Worm (Caenorhabditis elegans) whole organism, L4 larva: ENCODE results near the gene timm-17B.1.

ENCODE experiments used
- F26F4.8 ChIP-seq: fragments of 200-800 bp; sonication (Bioruptor generic); conservative IDR thresholded peaks from 2 replicates; pipeline ENCODE4 v1.3.6; 2022; ENCODE audit warnings: missing genetic modification characterization, missing compliant biosample characterization
- T20F7.1 ChIP-seq: fragments of 200-800 bp; sonication (Bioruptor generic); optimal IDR thresholded peaks from 2 replicates; lab custom pipeline; 2018; ENCODE audit warnings: mild to moderate bottlenecking, missing genetic modification characterization, missing compliant biosample characterization
- Y48G9A.11 ChIP-seq: fragments of 200-800 bp; sonication (Bioruptor generic); IDR thresholded peaks from 2 replicates; pipeline ENCODE4 v1.3.6; 2022; ENCODE audit warnings: missing genetic modification reagents, missing genetic modification characterization, missing compliant biosample characterization
- ZK546.5 ChIP-seq, 2 experiments: sonication (generic microtip); optimal IDR thresholded peaks; 2 replicates each; lab custom pipeline; 2017; ENCODE audit warnings: missing biosample characterization in 2 of 2, missing genetic modification characterization in 2 of 2
- aha-1 ChIP-seq: fragments of 150-350 bp; peaks from one replicate; lab custom pipeline; 2014; ENCODE audit warnings: missing biosample characterization, missing genetic modification characterization
- ama-1 ChIP-seq: fragments of 150-350 bp; optimal IDR thresholded peaks from 2 replicates; lab custom pipeline; 2014; ENCODE audit warnings: inconsistent platforms, mixed read lengths
- arid-1 ChIP-seq: fragments of 200-800 bp; sonication (Bioruptor generic); conservative IDR thresholded peaks from 2 replicates; pipeline ENCODE4 v1.3.6; 2022; ENCODE audit warnings: missing genetic modification reagents, missing genetic modification characterization, missing compliant biosample characterization
- attf-4 ChIP-seq: sonication (generic microtip); optimal IDR thresholded peaks from 3 replicates; lab custom pipeline; 2017; ENCODE audit warnings: missing biosample characterization, missing genetic modification characterization
- ceh-32 ChIP-seq: sonication (generic microtip); optimal IDR thresholded peaks from 2 replicates; lab custom pipeline; 2016; ENCODE audit warnings: mild to moderate bottlenecking, missing genetic modification characterization, missing compliant biosample characterization; ENCODE audit not compliant: poor library complexity
- daf-16 ChIP-seq, 3 experiments: sonication (generic microtip); optimal IDR thresholded peaks; 2 replicates each; lab custom pipeline; 2016 to 2017; ENCODE audit warnings: missing genetic modification characterization in 3 of 3, missing genetic modification reagents in 3 of 3, mild to moderate bottlenecking in 2 of 3, missing compliant biosample characterization in 2 of 3, missing biosample characterization in 1 of 3, moderate library complexity in 1 of 3
- dpl-1 ChIP-seq: fragments of 150-350 bp; optimal IDR thresholded peaks from 2 replicates; lab custom pipeline; 2014; ENCODE audit warnings: missing biosample characterization, missing genetic modification reagents, missing genetic modification characterization
- dve-1 ChIP-seq: sonication (generic microtip); optimal IDR thresholded peaks from 2 replicates; lab custom pipeline; 2017; ENCODE audit warnings: antibody characterized with exemption, mild to moderate bottlenecking, missing genetic modification characterization, missing compliant biosample characterization; ENCODE audit not compliant: insufficient read depth
- egl-43 ChIP-seq: fragments of 200-800 bp; sonication (Bioruptor generic); IDR thresholded peaks from 2 replicates; pipeline ENCODE4 v1.3.6; 2022; ENCODE audit warnings: missing genetic modification reagents, missing genetic modification characterization, missing compliant biosample characterization
- fkh-10 ChIP-seq: fragments of 150-350 bp; optimal IDR thresholded peaks from 2 replicates; lab custom pipeline; 2014; ENCODE audit warnings: missing biosample characterization, missing genetic modification reagents, missing genetic modification characterization
- fos-1 ChIP-seq: fragments of 150-350 bp; optimal IDR thresholded peaks from 2 replicates; lab custom pipeline; 2014; ENCODE audit warnings: missing biosample characterization, missing genetic modification characterization
- gei-8 ChIP-seq: fragments of 200-800 bp; sonication (Bioruptor generic); optimal IDR thresholded peaks from 2 replicates; lab custom pipeline; 2018; ENCODE audit warnings: mild to moderate bottlenecking, missing genetic modification characterization, missing compliant biosample characterization
- hif-1 ChIP-seq, 2 experiments: sonication (generic microtip); optimal IDR thresholded peaks; 2 replicates each; lab custom pipeline; 2016 to 2017; ENCODE audit warnings: missing compliant biosample characterization in 2 of 2, missing genetic modification characterization in 2 of 2, missing genetic modification reagents in 2 of 2, missing genotype in 2 of 2, mild to moderate bottlenecking in 1 of 2
- hlh-11 ChIP-seq: fragments of 200-800 bp; sonication (Bioruptor generic); optimal IDR thresholded peaks from 2 replicates; lab custom pipeline; 2018; ENCODE audit warnings: mild to moderate bottlenecking, missing genetic modification characterization, missing compliant biosample characterization
- hlh-30 ChIP-seq: sonication (generic microtip); optimal IDR thresholded peaks from 2 replicates; lab custom pipeline; 2017; ENCODE audit warnings: antibody characterized with exemption, mild to moderate bottlenecking, missing genetic modification characterization, missing compliant biosample characterization; ENCODE audit not compliant: insufficient read depth
- hmg-1.1 ChIP-seq: fragments of 200-800 bp; sonication (Bioruptor generic); IDR thresholded peaks from 2 replicates; pipeline ENCODE4 v1.3.6; 2022; ENCODE audit warnings: missing genetic modification reagents, missing genetic modification characterization, missing compliant biosample characterization
- lim-7 ChIP-seq: fragments of 200-800 bp; sonication (Bioruptor generic); IDR thresholded peaks from 2 replicates; pipeline ENCODE4 v1.3.6; 2022; ENCODE audit warnings: missing genetic modification characterization, missing compliant biosample characterization
- lin-1 ChIP-seq: fragments of 200-800 bp; sonication (Bioruptor generic); IDR thresholded peaks from 2 replicates; pipeline ENCODE4 v1.3.6; 2022; ENCODE audit warnings: missing genetic modification reagents, missing genetic modification characterization, missing compliant biosample characterization
- lin-38 ChIP-seq: fragments of 200-800 bp; sonication (Bioruptor generic); IDR thresholded peaks from 2 replicates; pipeline ENCODE4 v1.3.6; 2022; ENCODE audit warnings: missing genetic modification reagents, missing genetic modification characterization, missing compliant biosample characterization
- lsy-2 ChIP-seq, 2 experiments: fragments of 150-350 bp in 1 of 2; sonication (generic microtip) in 1 of 2; optimal IDR thresholded peaks; 2 replicates each; lab custom pipeline; 2014 to 2017; ENCODE audit warnings: missing biosample characterization in 2 of 2, missing genetic modification characterization in 2 of 2
- madf-5 ChIP-seq, 2 experiments: fragments of 200-800 bp; sonication (Bioruptor generic); IDR thresholded peaks; 2 replicates each; pipeline ENCODE4 v1.3.6; 2022; ENCODE audit warnings: missing compliant biosample characterization in 2 of 2, missing genetic modification characterization in 2 of 2
- mep-1 ChIP-seq: fragments of 150-350 bp; sonication (generic microtip); optimal IDR thresholded peaks from 3 replicates; lab custom pipeline; 2014; ENCODE audit warnings: missing biosample characterization, missing genetic modification characterization
- mes-2 ChIP-seq: sonication (generic microtip); optimal IDR thresholded peaks from 2 replicates; lab custom pipeline; 2016; ENCODE audit warnings: missing genotype, mild to moderate bottlenecking, missing genetic modification characterization, missing compliant biosample characterization; ENCODE audit not compliant: poor library complexity, severe bottlenecking
- nhr-11 ChIP-seq: fragments of 150-350 bp; optimal IDR thresholded peaks from 2 replicates; lab custom pipeline; 2014; ENCODE audit warnings: missing biosample characterization, missing genetic modification characterization
- nhr-111 ChIP-seq: fragments of 200-800 bp; sonication (Bioruptor generic); optimal IDR thresholded peaks from 2 replicates; lab custom pipeline; 2018; ENCODE audit warnings: mild to moderate bottlenecking, missing genetic modification characterization, missing compliant biosample characterization
- nhr-48 ChIP-seq: sonication (generic microtip); optimal IDR thresholded peaks from 2 replicates; lab custom pipeline; 2016; ENCODE audit warnings: mild to moderate bottlenecking, missing genetic modification characterization, missing compliant biosample characterization
- nhr-76 ChIP-seq: fragments of 150-350 bp; optimal IDR thresholded peaks from 2 replicates; lab custom pipeline; 2014; ENCODE audit warnings: missing biosample characterization, missing genetic modification characterization
- nhr-77 ChIP-seq: fragments of 150-350 bp; optimal IDR thresholded peaks from 2 replicates; lab custom pipeline; 2014; ENCODE audit warnings: missing biosample characterization, missing genetic modification characterization
- pha-4 ChIP-seq, 2 experiments: fragments of 150-350 bp in 1 of 2; fragments of 200-800 bp in 1 of 2; sonication (Bioruptor generic) in 1 of 2; IDR thresholded peaks in 1 of 2; optimal IDR thresholded peaks in 1 of 2; 2 replicates each; pipeline versions ENCODE4 v1.3.6 to Lab custom; 2014 to 2022; ENCODE audit warnings: missing genetic modification characterization in 2 of 2, missing genetic modification reagents in 2 of 2, missing biosample characterization in 1 of 2, missing compliant biosample characterization in 1 of 2
- php-3 ChIP-seq: fragments of 200-800 bp; sonication (Bioruptor generic); IDR thresholded peaks from 2 replicates; pipeline ENCODE4 v1.3.6; 2022; ENCODE audit warnings: missing genetic modification reagents, missing genetic modification characterization, missing compliant biosample characterization
- pqm-1 ChIP-seq: sonication (generic microtip); optimal IDR thresholded peaks from 2 replicates; lab custom pipeline; 2017; ENCODE audit warnings: missing biosample characterization, missing genetic modification characterization
- rbr-2 ChIP-seq: sonication (generic microtip); optimal IDR thresholded peaks from 2 replicates; lab custom pipeline; 2016; ENCODE audit warnings: missing genotype, missing genetic modification characterization, missing compliant biosample characterization
- saeg-2 ChIP-seq: fragments of 200-800 bp; sonication (Bioruptor generic); IDR thresholded peaks from 2 replicates; pipeline ENCODE4 v1.3.6; 2022; ENCODE audit warnings: missing genetic modification reagents, missing genetic modification characterization, missing compliant biosample characterization
- sdz-12 ChIP-seq: fragments of 200-800 bp; sonication (Bioruptor generic); optimal IDR thresholded peaks from 2 replicates; lab custom pipeline; 2018; ENCODE audit warnings: mild to moderate bottlenecking, missing genetic modification characterization, missing compliant biosample characterization
- set-16 ChIP-seq: fragments of 200-800 bp; sonication (Bioruptor generic); IDR thresholded peaks from 2 replicates; pipeline ENCODE4 v1.3.6; 2022; ENCODE audit warnings: missing genetic modification reagents, missing genetic modification characterization, missing compliant biosample characterization
- skn-1 ChIP-seq: fragments of 150-350 bp; optimal IDR thresholded peaks from 2 replicates; lab custom pipeline; 2014; ENCODE audit warnings: missing biosample characterization, missing genetic modification characterization
- unc-130 ChIP-seq: sonication (generic microtip); optimal IDR thresholded peaks from 2 replicates; lab custom pipeline; 2016; ENCODE audit warnings: missing genetic modification reagents, missing genetic modification characterization, missing compliant biosample characterization
- unc-62 ChIP-seq, 3 experiments: fragments of 150-350 bp in 1 of 3; sonication (generic microtip); optimal IDR thresholded peaks in 2 of 3; peaks in 1 of 3; 1 replicate in 1 of 3; 2 replicates in 2 of 3; lab custom pipeline; 2014 to 2017; ENCODE audit warnings: missing biosample characterization in 3 of 3, missing genetic modification characterization in 3 of 3, missing genetic modification reagents in 3 of 3, missing genotype in 1 of 3
- zag-1 ChIP-seq: fragments of 150-350 bp; optimal IDR thresholded peaks from 2 replicates; lab custom pipeline; 2014; ENCODE audit warnings: missing biosample characterization, missing genetic modification characterization
- zfp-3 ChIP-seq: fragments of 200-800 bp; sonication (Bioruptor generic); conservative IDR thresholded peaks from 2 replicates; pipeline ENCODE4 v1.3.6; 2022; ENCODE audit warnings: missing genetic modification reagents, missing genetic modification characterization, missing compliant biosample characterization
- ztf-7 ChIP-seq: fragments of 150-350 bp; optimal IDR thresholded peaks from 2 replicates; lab custom pipeline; 2014; ENCODE audit warnings: missing biosample characterization, missing genetic modification characterization

Gene timm-17B.1

ce11 chrIV:4715785-4716184, 29.5 kb downstream of the timm-17B.1 start, which contains the start of gene miro-1:
TSS of gene miro-1 (minus strand) at chrIV:4715807.
- peak; percentile 85 for TF ChIP-seq lin-38 (GFP tag; lab: Robert Waterston, UW)

ce11 chrIV:4712376-4712775, 32.9 kb downstream of the timm-17B.1 start, which contains the start of gene yars-2:
TSS of gene yars-2 (minus strand) at chrIV:4712624.
- peak; percentile 54 for TF ChIP-seq lin-38 (GFP tag; lab: Robert Waterston, UW)
- no peak for TF ChIP-seq pha-4 (GFP tag; IDR thresholded peaks at IDR 0.05; lab: Robert Waterston, UW)
- TF ChIP-seq pha-4 (tag; optimal IDR thresholded peaks at IDR 0.05; lab: Kevin White, UChicago): no peak
- TF ChIP-seq hif-1 (tag; optimal IDR thresholded peaks at IDR 0.05; lab: Kevin White, UChicago): peak in 1 of 2 experiments; percentile 76
- TF ChIP-seq rbr-2 (tag; lab: Kevin White, UChicago): peak; percentile 25
- TF ChIP-seq fkh-10 (GFP tag; lab: Kevin White, UChicago): no peak
- peak; percentile 16 for TF ChIP-seq aha-1 (tag; lab: Kevin White, UChicago)
- peak; percentile 17 for TF ChIP-seq dve-1 (tag; lab: Kevin White, UChicago)
- peak in 1 of 2 experiments; percentile 91 for TF ChIP-seq unc-62 (GFP tag; optimal IDR thresholded peaks at IDR 0.05 in 1 of 2; lab: Kevin White, UChicago)
- no peak for TF ChIP-seq unc-62 (tag; optimal IDR thresholded peaks at IDR 0.05; lab: Kevin White, UChicago)
- peak in 1 of 2 experiments; percentile 67 for TF ChIP-seq lsy-2 (tag; optimal IDR thresholded peaks at IDR 0.05; lab: Kevin White, UChicago)
- TF ChIP-seq mes-2 (tag; lab: Kevin White, UChicago): peak; percentile 92
- no peak for TF ChIP-seq gei-8 (GFP tag; lab: Kevin White, UChicago)
- TF ChIP-seq unc-130 (GFP tag; lab: Kevin White, UChicago): peak; percentile 86

- TF ChIP-seq hlh-11 (tag; lab: Kevin White, UChicago) (no peak), arid-1 (GFP tag; lab: Robert Waterston, UW) (0 out of 2 replicates have a peak, but pooled peaks have one; percentile 16), dpl-1 (GFP tag; lab: Kevin White, UChicago) (no peak), egl-43 (GFP tag; lab: Robert Waterston, UW) (no peak), lin-38 (GFP tag; lab: Robert Waterston, UW) (0 out of 2 replicates have a peak, but pooled peaks have one; percentile 8), attf-4 (tag; lab: Kevin White, UChicago) (no peak), hlh-30 (tag; lab: Kevin White, UChicago) (no peak), Y48G9A.11 (GFP tag; lab: Robert Waterston, UW) (no peak), T20F7.1 (GFP tag; lab: Kevin White, UChicago) (no peak), nhr-76 (tag; lab: Kevin White, UChicago) (no peak), fos-1 (tag; lab: Kevin White, UChicago) (no peak), set-16 (GFP tag; lab: Robert Waterston, UW) (peak; percentile 61), ceh-32 (tag; lab: Kevin White, UChicago) (no peak), nhr-11 (tag; lab: Kevin White, UChicago) (no peak), ztf-7 (tag; lab: Kevin White, UChicago) (no peak), daf-16 (GFP tag; optimal IDR thresholded peaks at IDR 0.05; lab: Kevin White, UChicago) (no peak), daf-16 (tag; optimal IDR thresholded peaks at IDR 0.05; lab: Kevin White, UChicago) (no peak), sdz-12 (GFP tag; lab: Kevin White, UChicago) (no peak), F26F4.8 (GFP tag; lab: Robert Waterston, UW) (no peak), zag-1 (tag; lab: Kevin White, UChicago) (no peak), nhr-77 (tag; lab: Kevin White, UChicago) (no peak), hmg-1.1 (no peak), nhr-111 (GFP tag; lab: Kevin White, UChicago) (no peak), zfp-3 (GFP tag; lab: Robert Waterston, UW) (no peak), madf-5 (GFP tag; IDR thresholded peaks at IDR 0.05; lab: Robert Waterston, UW) (0 out of 4 replicates have a peak, but pooled peaks of 1 of the 2 experiments have one; percentile 3), skn-1 (tag; lab: Kevin White, UChicago) (no peak), mep-1 (no peak), nhr-48 (tag; lab: Kevin White, UChicago) (no peak), ZK546.5 (tag; optimal IDR thresholded peaks at IDR 0.05; lab: Kevin White, UChicago) (no peak), saeg-2 (no peak), lim-7 (GFP tag; lab: Robert Waterston, UW) (no peak), lin-1 (no peak), php-3 (GFP tag; lab: Robert Waterston, UW) (no peak), pqm-1 (tag; lab: Kevin White, UChicago) (no peak), ama-1 (no peak), rbr-2 (tag; lab: Kevin White, UChicago) (no peak)
Observed at ce11 chrIV:4710459-4710858, 34.8 kb downstream of the timm-17B.1 start, which contains the start of gene cif-1. TSS of gene cif-1 (minus strand) at chrIV:4710755.
